Worm (Caenorhabditis elegans) whole organism, late embryonic: ENCODE data around the gene ZC155.4.

Experiments
- ahr-1 ChIP-seq: sonication (generic microtip); optimal IDR thresholded peaks from 2 replicates; lab custom pipeline; 2016; ENCODE audit warnings: missing genetic modification characterization, missing compliant biosample characterization
- ceh-45 ChIP-seq: fragments of 200-800 bp; sonication (Bioruptor generic); IDR thresholded peaks from 2 replicates; pipeline ENCODE4 v1.3.6; 2022; ENCODE audit warnings: missing genetic modification reagents, missing genetic modification characterization, missing compliant biosample characterization
- unc-3 ChIP-seq, 2 experiments: fragments of 200-800 bp in 1 of 2; sonication (Bioruptor generic) in 1 of 2; sonication (generic microtip) in 1 of 2; conservative IDR thresholded peaks in 1 of 2; optimal IDR thresholded peaks in 1 of 2; 2 replicates each; pipeline versions ENCODE4 v1.3.6 to Lab custom; 2016 to 2022; ENCODE audit warnings: missing compliant biosample characterization in 2 of 2, missing genetic modification characterization in 2 of 2, missing genetic modification reagents in 1 of 2

DNA sequence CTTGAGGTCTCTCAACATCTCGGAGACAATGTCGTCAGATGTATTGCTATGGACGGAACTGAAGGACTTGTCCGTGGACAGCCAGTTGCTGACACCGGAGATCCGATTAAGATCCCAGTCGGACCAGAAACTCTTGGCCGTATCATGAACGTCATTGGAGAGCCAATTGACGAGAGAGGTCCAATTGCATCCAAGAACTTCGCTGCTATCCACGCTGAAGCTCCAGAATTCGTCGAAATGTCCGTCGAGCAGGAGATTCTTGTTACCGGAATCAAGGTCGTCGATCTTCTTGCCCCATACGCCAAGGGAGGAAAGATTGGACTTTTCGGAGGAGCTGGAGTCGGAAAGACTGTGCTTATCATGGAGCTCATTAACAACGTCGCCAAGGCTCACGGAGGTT is 13.6 kb upstream of the ZC155.4 start:
- no peak for TF ChIP-seq ahr-1 (tag; lab: Kevin White, UChicago)
- TF ChIP-seq unc-3 (GFP tag; conservative IDR thresholded peaks at IDR 0.05; lab: Robert Waterston, UW): no peak
- no peak for TF ChIP-seq unc-3 (tag; optimal IDR thresholded peaks at IDR 0.05; lab: Kevin White, UChicago)
- TF ChIP-seq ceh-45 (GFP tag; lab: Robert Waterston, UW): no peak
